Fruit fly (Drosophila melanogaster): ENCODE measurements around the gene Gr93b.

The Gr93b gene

dm6 chr3R:21870158-21870971 lies 26.8 kb upstream of the Gr93b start, which contains the start of gene CG31431 (continued):
- peak; percentile 95 for TF ChIP-seq Nf-YA (GFP tag; IDR thresholded peaks at IDR 0.05)
- peak; percentile 92 for TF ChIP-seq CG4282 (GFP tag; optimal IDR thresholded peaks at IDR 0.05)
- peak; percentile 94 for TF ChIP-seq Ravus (GFP tag; IDR thresholded peaks at IDR 0.05)
- TF ChIP-seq Aef1 (GFP tag; IDR thresholded peaks at IDR 0.05): peak; percentile 97
- TF ChIP-seq Dek (tag; optimal IDR thresholded peaks at IDR 0.05): peak; percentile 97
- TF ChIP-seq tup (GFP tag; optimal IDR thresholded peaks at IDR 0.05): peak; percentile 94
- TF ChIP-seq wor (GFP tag; IDR thresholded peaks at IDR 0.05): peak; percentile 90
- TF ChIP-seq Bteb2 (GFP tag; optimal IDR thresholded peaks at IDR 0.05): peak; percentile 96
- TF ChIP-seq CG34422 (GFP tag; IDR thresholded peaks at IDR 0.05): peak; percentile 98
- TF ChIP-seq CG7556 (GFP tag; optimal IDR thresholded peaks at IDR 0.05): peak; percentile 97
- TF ChIP-seq Med (GFP tag): peak; percentile 100
- peak; percentile 95 for TF ChIP-seq CG18619 (GFP tag; optimal IDR thresholded peaks at IDR 0.05)
- no peak for TF ChIP-seq vnd (GFP tag; IDR thresholded peaks at IDR 0.05; ENCODE audit: partially characterized antibody)
- no peak for TF ChIP-seq Trl (optimal IDR thresholded peaks at IDR 0.05)
- TF ChIP-seq Trl (GFP tag; optimal IDR thresholded peaks at IDR 0.05): peak; percentile 98
- peak; percentile 67 for TF ChIP-seq pros (GFP tag; optimal IDR thresholded peaks at IDR 0.05)
- peak; percentile 94 for TF ChIP-seq CG9876 (GFP tag; optimal IDR thresholded peaks at IDR 0.05)
- TF ChIP-seq wdn (GFP tag; IDR thresholded peaks at IDR 0.05): peak; percentile 97
- peak; percentile 96 for TF ChIP-seq CG17328 (GFP tag; IDR thresholded peaks at IDR 0.05)
- TF ChIP-seq Dip2 (GFP tag; IDR thresholded peaks at IDR 0.05): peak; percentile 70; the same call in 1 of the 2 replicates
- TF ChIP-seq rib (GFP tag; IDR thresholded peaks at IDR 0.05): peak; percentile 98
- no peak for TF ChIP-seq unc-4 (GFP tag; IDR thresholded peaks at IDR 0.05; ENCODE audit: partially characterized antibody)

DNA sequence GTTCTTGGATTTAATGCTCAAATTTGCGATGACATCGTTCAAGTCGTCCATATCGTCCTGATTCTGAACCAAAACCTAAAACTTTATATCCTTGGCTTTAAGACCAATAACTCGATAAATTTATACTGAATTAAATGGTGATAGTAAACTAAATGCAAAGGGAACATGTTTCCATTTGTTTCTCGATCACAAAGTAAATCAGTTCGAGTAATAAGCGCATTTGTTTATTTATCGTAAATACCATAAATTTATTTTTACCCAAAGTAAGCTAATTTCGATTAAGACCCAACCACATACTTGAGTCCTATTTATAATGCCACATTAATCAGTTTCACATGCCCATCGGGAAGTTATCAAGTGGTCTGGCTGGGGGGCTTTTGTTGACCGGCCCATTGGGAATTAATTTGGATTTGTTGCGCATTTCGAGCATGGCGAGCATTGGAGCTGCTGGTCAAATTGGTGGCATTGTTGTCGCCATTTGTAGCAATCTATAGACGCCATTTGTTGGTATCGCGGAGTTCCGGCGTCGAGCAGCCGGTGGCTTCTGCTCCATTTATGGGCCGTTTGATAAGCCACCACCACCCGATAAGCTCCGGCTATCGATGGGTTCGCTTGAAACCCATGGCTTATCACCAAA lies 26.0 kb upstream of the Gr93b start, which contains the start of gene CG31174:
Gene CG31174 (minus strand): TSS at position 51 of the 637 bp plus-strand sequence.
- TF ChIP-seq org-1 (GFP tag; optimal IDR thresholded peaks at IDR 0.05) (no peak), run (tag; optimal IDR thresholded peaks at IDR 0.05) (peak; percentile 38), vnd (GFP tag; IDR thresholded peaks at IDR 0.05; ENCODE audit: partially characterized antibody) (0 out of 3 replicates have a peak, but pooled peaks have one; percentile 14), CG9609 (GFP tag; optimal IDR thresholded peaks at IDR 0.05) (no peak), ci (GFP tag; IDR thresholded peaks at IDR 0.05) (peak; percentile 19; the same call in 1 of the 3 replicates), sug (tag; optimal IDR thresholded peaks at IDR 0.05) (peak; percentile 97), Ada2b (GFP tag; IDR thresholded peaks at IDR 0.05) (no peak), Sox100B (GFP tag; optimal IDR thresholded peaks at IDR 0.05) (no peak), CG6175 (GFP tag; IDR thresholded peaks at IDR 0.05) (peak; percentile 77), chinmo (GFP tag; IDR thresholded peaks at IDR 0.05; ENCODE audit: partially characterized antibody) (no peak), CG8924 (tag; optimal IDR thresholded peaks at IDR 0.05) (no peak), exex (tag; optimal IDR thresholded peaks at IDR 0.05) (peak; percentile 83), ssp (GFP tag; IDR thresholded peaks at IDR 0.05) (no peak)

DNA sequence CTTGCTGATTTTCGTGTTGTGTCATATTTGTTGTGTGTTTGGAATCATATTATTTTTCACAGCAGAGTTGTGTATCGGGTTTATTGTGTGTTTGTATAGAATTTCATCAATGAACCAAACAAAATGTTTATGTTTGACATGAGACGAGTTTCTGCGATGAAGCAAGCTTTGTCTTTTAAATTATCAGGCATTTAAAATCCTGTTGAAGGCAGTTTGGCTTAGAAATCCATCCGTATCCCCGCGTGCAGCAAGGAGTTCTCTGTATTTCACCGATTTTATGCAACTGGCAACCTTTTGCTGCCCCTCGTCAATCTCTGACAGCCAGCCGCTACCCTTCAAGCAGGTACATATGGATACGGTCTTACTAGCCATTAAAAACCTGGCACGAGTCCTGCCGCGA lies 24.3 kb upstream of the Gr93b start, which contains the start of the genes CG6569 and Cby:
Gene CG6569 (minus strand): TSS at position 101 of the 400 bp plus-strand sequence.
Gene Cby (plus strand): TSS at position 185 of the 400 bp plus-strand sequence.
- TF ChIP-seq CG14014 (GFP tag; IDR thresholded peaks at IDR 0.05) (no peak), CG4707 (GFP tag; optimal IDR thresholded peaks at IDR 0.05) (no peak), CG11696 (GFP tag; IDR thresholded peaks at IDR 0.05) (no peak), Dad (GFP tag; optimal IDR thresholded peaks at IDR 0.05) (no peak), Bdp1 (GFP tag; optimal IDR thresholded peaks at IDR 0.05) (no peak), dan (GFP tag; IDR thresholded peaks at IDR 0.05) (no peak), Abd-B (GFP tag; optimal IDR thresholded peaks at IDR 0.05) (no peak), D19B (GFP tag; optimal IDR thresholded peaks at IDR 0.05) (no peak), salm (tag; optimal IDR thresholded peaks at IDR 0.05) (no peak), CG7786 (GFP tag; optimal IDR thresholded peaks at IDR 0.05) (no peak), prd (optimal IDR thresholded peaks at IDR 0.05) (no peak), prd (GFP tag; IDR thresholded peaks at IDR 0.05) (no peak), CG2116 (GFP tag; optimal IDR thresholded peaks at IDR 0.05) (no peak), CG17912 (GFP tag; optimal IDR thresholded peaks at IDR 0.05) (no peak), CG11398 (GFP tag; optimal IDR thresholded peaks at IDR 0.05) (no peak)
